Worm (Caenorhabditis elegans): Measurements from ENCODE around the gene VF13D12L.3.
"Not testable (repeated sequence)": the region's sequence is repeated elsewhere in the genome, so short reads cannot be mapped to it uniquely, and the experiment has no call there.

Gene VF13D12L.3

ce11 chrII:11731174-11731724 is 25.4 kb downstream of the VF13D12L.3 start:
- no peak for TF ChIP-seq unc-62 (GFP tag; optimal IDR thresholded peaks at IDR 0.05)

ce11 chrII:11732513-11732912 is 26.7 kb downstream of the VF13D12L.3 start, which contains the start of gene F13D12.8:
Gene F13D12.8, minus strand, starts transcription at chrII:11732594.
- TF ChIP-seq unc-62 (GFP tag; optimal IDR thresholded peaks at IDR 0.05), result no peak

- no peak for TF ChIP-seq unc-62 (GFP tag; optimal IDR thresholded peaks at IDR 0.05)
These were observed 28.0 kb downstream of the VF13D12L.3 start for ce11 chrII:11733850-11734249.

DNA sequence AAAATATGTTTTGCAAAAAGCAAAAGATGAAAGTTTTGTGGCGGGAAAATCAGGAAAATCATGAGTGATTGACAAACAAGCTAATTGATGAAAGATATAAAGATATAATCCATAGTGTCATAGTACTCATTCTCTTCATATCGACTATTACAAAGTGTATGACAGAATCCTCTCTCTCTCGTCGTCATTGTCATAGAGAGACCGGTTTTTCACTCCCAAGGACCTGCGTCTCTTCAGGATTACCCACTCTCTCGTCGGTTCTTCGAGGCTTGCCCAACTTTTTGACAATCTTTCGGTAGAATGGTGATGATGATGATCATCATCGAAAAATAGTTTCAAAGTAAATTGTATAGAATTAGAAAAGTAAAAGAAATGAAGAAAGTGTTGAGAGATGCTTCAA is 31.5 kb downstream of the VF13D12L.3 start:
- TF ChIP-seq unc-62 (GFP tag; optimal IDR thresholded peaks at IDR 0.05), result no peak

- no peak for TF ChIP-seq unc-62 (GFP tag; optimal IDR thresholded peaks at IDR 0.05)
These were observed 33.4 kb downstream of the VF13D12L.3 start, which contains the start of gene ctsa-1.2 for ce11 chrII:11739199-11739598. Gene ctsa-1.2, plus strand, starts transcription at chrII:11739358.

DNA sequence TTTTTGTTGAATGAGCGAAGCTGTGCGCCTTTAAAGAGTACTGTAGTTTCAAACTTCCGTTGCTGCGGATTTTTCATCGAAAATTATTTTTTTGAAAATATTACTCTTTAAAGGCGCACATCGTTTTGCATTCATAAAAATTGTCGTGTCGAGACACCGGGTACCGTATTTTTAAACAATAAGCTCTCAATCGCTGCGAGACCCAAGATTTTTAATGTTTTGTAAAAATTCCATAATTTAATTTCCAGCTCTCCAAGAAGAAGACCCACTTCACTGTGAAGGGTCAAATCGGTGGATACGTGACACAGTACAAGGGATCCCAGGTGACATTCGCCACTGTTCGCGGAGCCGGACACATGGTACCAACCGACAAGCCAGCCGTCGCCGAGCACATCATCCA is 36.5 kb downstream of the VF13D12L.3 start:
- no peak for TF ChIP-seq unc-62 (GFP tag; optimal IDR thresholded peaks at IDR 0.05)

ce11 chrII:11746782-11747288 is 41.0 kb downstream of the VF13D12L.3 start:
- no peak for TF ChIP-seq unc-62 (GFP tag; optimal IDR thresholded peaks at IDR 0.05)

- no peak for TF ChIP-seq unc-62 (GFP tag; optimal IDR thresholded peaks at IDR 0.05)
These were observed 42.1 kb downstream of the VF13D12L.3 start for ce11 chrII:11747889-11748288.

DNA sequence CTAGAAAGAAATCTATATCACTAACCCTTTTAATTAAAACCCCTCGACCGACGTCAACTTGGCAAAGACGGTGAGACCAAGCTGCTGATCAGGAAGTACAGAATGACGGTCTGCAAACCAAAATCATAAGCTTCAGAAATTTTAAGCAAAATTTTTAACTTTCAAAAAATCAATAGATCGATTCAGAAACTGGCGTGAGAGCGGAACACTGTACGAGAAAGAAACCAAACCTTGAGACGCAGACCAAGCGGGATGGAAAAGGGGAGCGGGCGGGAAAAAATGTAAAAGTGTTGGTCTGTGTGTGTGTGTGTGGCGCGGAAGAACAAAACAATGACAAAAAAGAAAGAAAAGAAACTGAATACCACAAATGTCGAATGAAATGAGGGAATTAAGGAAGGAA is 42.7 kb downstream of the VF13D12L.3 start, which contains the start of the genes F44E5.17 and gpb-1:
TSS of gene F44E5.17 (minus strand) at position 101 of the 400 bp plus-strand sequence.
TSS of gene gpb-1 (minus strand) at position 118 of the 400 bp plus-strand sequence.
- no peak for TF ChIP-seq unc-62 (GFP tag; optimal IDR thresholded peaks at IDR 0.05)

DNA sequence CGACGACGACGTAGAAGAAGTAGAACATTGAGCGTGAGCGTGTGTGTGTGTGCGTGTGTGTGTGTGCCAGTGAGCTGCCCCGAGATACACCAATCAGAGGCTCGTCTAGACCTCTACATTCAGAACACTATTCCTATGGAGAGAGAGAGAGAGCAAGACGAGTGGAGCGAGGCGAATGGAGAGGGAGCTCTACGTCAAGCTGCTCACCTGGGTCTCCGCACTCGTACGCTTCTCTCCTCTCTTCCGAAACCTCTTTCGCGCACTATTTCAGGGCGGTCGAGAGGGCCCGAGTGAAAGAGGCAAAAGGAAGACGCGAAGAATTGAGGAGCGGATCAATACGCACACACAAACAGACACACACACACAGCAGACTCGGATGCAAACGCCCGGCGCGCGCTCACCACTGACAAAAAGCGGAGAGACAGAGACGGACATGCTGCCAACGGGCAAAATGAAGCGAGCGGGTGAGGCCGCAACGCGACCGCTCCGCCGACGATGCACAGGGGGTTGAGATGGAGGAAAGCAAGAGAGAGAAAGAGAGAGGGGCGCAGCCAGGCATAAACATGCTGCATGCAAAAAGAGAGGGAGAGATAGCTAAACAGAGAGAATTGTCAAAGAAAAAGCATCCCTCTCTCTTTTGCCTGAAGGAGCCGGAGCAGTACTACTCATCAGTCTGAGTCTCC is 43.8 kb downstream of the VF13D12L.3 start:
- no peak for TF ChIP-seq unc-62 (GFP tag; optimal IDR thresholded peaks at IDR 0.05)

ce11 chrII:11751615-11752174 is 45.9 kb downstream of the VF13D12L.3 start:
- TF ChIP-seq unc-62 (GFP tag; optimal IDR thresholded peaks at IDR 0.05), result no peak

ce11 chrII:11753186-11753585 is 47.4 kb downstream of the VF13D12L.3 start:
- TF ChIP-seq unc-62 (GFP tag; optimal IDR thresholded peaks at IDR 0.05), result no peak

DNA sequence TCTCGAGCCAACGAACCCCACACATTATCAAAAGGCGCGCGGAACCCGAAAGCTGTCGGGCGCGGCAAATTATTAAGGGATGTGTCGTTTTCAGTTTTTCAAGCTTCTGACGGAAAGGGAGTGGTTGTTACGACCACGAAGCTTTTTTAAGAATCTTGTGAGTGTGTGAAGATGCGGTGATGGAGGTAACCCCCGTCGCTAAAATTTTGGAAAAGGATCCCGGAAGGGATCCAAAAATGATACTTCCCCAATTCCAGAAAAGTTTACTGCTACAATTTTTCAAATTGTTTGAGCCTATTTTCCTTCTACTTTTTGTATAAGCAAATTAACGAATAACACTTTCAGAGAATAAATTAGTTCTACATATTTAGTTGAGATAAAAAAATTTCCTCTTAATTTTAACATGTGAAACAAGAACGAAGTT is 50.9 kb downstream of the VF13D12L.3 start:
- TF ChIP-seq unc-62 (GFP tag; optimal IDR thresholded peaks at IDR 0.05), result no peak

DNA sequence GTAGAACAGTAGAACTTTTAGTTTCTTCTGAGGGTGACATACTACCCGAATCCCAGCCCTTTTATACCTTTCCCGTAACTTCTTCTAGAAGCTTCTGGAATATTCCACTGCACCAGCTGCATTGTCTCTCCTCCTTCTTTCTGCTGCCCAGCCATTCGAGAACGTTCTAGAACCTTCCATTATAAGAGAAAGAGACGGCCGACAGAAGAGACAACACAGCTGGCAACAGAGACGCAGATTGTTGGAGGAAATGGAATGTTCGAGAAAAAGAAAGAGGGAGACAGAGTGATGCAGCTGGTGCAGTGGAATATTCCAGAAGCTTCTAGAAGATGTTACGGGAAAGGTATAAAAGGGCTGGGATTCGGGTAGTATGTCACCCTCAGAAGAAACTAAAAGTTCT is 53.5 kb downstream of the VF13D12L.3 start, which contains the start of the genes F44E5.4 and F44E5.5:
TSS of gene F44E5.4 (minus strand) at position 35 of the 400 bp plus-strand sequence.
TSS of gene F44E5.5 (plus strand) at position 386 of the 400 bp plus-strand sequence.
- TF ChIP-seq unc-62 (GFP tag; optimal IDR thresholded peaks at IDR 0.05), result not testable (repeated sequence)

DNA sequence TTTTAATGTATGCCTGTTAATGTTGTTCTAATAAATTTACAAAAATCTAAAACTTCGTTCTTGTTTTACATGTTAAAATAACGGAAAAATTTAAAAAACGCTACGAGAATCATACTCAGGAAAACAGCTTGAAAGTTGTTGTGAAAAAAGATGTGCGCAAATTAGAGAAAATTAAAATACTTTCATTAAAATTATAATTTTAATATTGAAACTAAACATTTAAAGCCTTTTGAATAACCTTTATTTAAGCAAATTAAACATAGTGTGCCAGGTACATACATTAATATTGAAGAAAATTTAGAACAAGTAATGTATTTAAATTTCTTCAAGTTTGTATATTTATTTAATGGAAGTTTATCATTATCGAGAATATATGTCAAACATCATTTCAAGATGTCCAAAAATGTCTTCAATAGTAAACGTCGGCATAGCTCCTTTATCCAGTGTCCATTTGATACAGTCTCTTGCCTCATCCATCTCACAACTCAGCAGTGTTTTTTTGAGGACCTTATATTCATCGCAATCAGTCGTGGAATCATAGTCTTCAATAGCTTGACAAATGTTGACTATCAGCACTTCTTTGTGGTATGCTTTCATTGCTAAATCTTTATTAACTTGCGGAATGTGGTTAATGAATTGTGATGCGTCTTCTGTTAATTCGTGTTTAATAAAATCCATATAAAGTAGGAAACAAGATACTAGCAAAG is 56.1 kb downstream of the VF13D12L.3 start:
- TF ChIP-seq unc-62 (GFP tag; optimal IDR thresholded peaks at IDR 0.05), result no peak
